Fruit fly (Drosophila melanogaster) whole organism: ENCODE measurements around the gene CG31636.

Source experiments
- CG8478 ChIP-seq: fragments of >200 bp; optimal IDR thresholded peaks from 2 replicates; lab custom pipeline; 2018; ENCODE audit warnings: inconsistent platforms
- Dll ChIP-seq: fragments of >200 bp; optimal IDR thresholded peaks from 2 replicates; lab custom pipeline; 2017
- EcR ChIP-seq, 2 experiments: fragments of >200 bp; optimal IDR thresholded peaks; 2 replicates each; lab custom pipeline; 2017; ENCODE audit warnings: missing biosample characterization in 2 of 2, missing genetic modification characterization in 2 of 2, missing genetic modification reagents in 2 of 2
- pan ChIP-seq: fragments of >200 bp; optimal IDR thresholded peaks from 2 replicates; lab custom pipeline; 2017
- psq ChIP-seq: fragments of >200 bp; optimal IDR thresholded peaks from 2 replicates; lab custom pipeline; 2017
- usp ChIP-seq: fragments of >200 bp; optimal IDR thresholded peaks from 2 replicates; lab custom pipeline; 2017; ENCODE audit warnings: missing biosample characterization, missing genetic modification characterization, mixed read lengths

The CG31636 gene

dm6 chr2L:6682909-6683308, 25.0 kb upstream of the CG31636 start:
- TF ChIP-seq usp (GFP tag; lab: Kevin White, UChicago) (no peak), CG8478 (no peak), psq (lab: Kevin White, UChicago) (no peak), EcR (GFP tag; optimal IDR thresholded peaks at IDR 0.05; lab: Kevin White, UChicago) (no peak), Dll (lab: Kevin White, UChicago) (no peak), pan (lab: Kevin White, UChicago) (no peak)

dm6 chr2L:6677453-6677852, 19.5 kb upstream of the CG31636 start, which contains the start of gene Nse1:
Gene Nse1 (minus strand): TSS chr2L:6677625.
- no peak for TF ChIP-seq psq (lab: Kevin White, UChicago)

dm6 chr2L:6676535-6676934, 18.6 kb upstream of the CG31636 start, which contains the start of gene cort:
Gene cort (minus strand): TSS chr2L:6676635.
- TF ChIP-seq pan (lab: Kevin White, UChicago) (no peak), usp (GFP tag; lab: Kevin White, UChicago) (no peak), psq (lab: Kevin White, UChicago) (no peak), EcR (GFP tag; optimal IDR thresholded peaks at IDR 0.05; lab: Kevin White, UChicago) (no peak), Dll (lab: Kevin White, UChicago) (no peak), CG8478 (no peak)

dm6 chr2L:6673211-6674012, 15.5 kb upstream of the CG31636 start, which contains the start of gene Spn27A:
Gene Spn27A (minus strand): TSS chr2L:6673347.
- TF ChIP-seq pan (lab: Kevin White, UChicago) (no peak), usp (GFP tag; lab: Kevin White, UChicago) (no peak), Dll (lab: Kevin White, UChicago) (no peak), EcR (GFP tag; optimal IDR thresholded peaks at IDR 0.05; lab: Kevin White, UChicago) (no peak), psq (lab: Kevin White, UChicago) (no peak), CG8478 (no peak)

dm6 chr2L:6671409-6671808, 13.5 kb upstream of the CG31636 start:
- TF ChIP-seq pan (lab: Kevin White, UChicago), result no peak
- no peak for TF ChIP-seq Dll (lab: Kevin White, UChicago)
- no peak for TF ChIP-seq psq (lab: Kevin White, UChicago)

dm6 chr2L:6667719-6668325, 9.9 kb upstream of the CG31636 start, which contains the start of gene Galt:
Gene Galt (minus strand): TSS chr2L:6668033.
- TF ChIP-seq pan (lab: Kevin White, UChicago), result no peak

- TF ChIP-seq psq (lab: Kevin White, UChicago) (no peak), CG8478 (no peak), usp (GFP tag; lab: Kevin White, UChicago) (no peak)
Measured at dm6 chr2L:6663562-6664051, 5.7 kb upstream of the CG31636 start, which contains the start of the genes CG13771, CG34310 and cup. Gene CG13771 (minus strand): TSS chr2L:6663612. Gene CG34310 (plus strand): TSS chr2L:6663664. Gene cup (plus strand): TSS chr2L:6663664.

- TF ChIP-seq EcR (GFP tag; optimal IDR thresholded peaks at IDR 0.05; lab: Kevin White, UChicago) (no peak), Dll (lab: Kevin White, UChicago) (no peak), CG8478 (no peak), psq (lab: Kevin White, UChicago) (no peak), usp (GFP tag; lab: Kevin White, UChicago) (no peak), pan (lab: Kevin White, UChicago) (no peak)
Measured at dm6 chr2L:6656264-6656676, 1.7 kb downstream of the CG31636 start, which contains the start of gene CG31633. Gene CG31633 (minus strand): TSS chr2L:6656321.

dm6 chr2L:6649085-6649754, 8.7 kb downstream of the CG31636 start, which contains the start of the genes CG31635 and Tango1:
Gene CG31635 (minus strand): TSS chr2L:6649114.
Gene Tango1 (plus strand): TSS chr2L:6649388.
- TF ChIP-seq usp (GFP tag; lab: Kevin White, UChicago) (no peak), pan (lab: Kevin White, UChicago) (no peak), EcR (GFP tag; optimal IDR thresholded peaks at IDR 0.05; lab: Kevin White, UChicago) (no peak), CG8478 (no peak), psq (lab: Kevin White, UChicago) (no peak), Dll (lab: Kevin White, UChicago) (no peak)

- TF ChIP-seq pan (lab: Kevin White, UChicago) (no peak), CG8478 (no peak), psq (lab: Kevin White, UChicago) (no peak)
Measured at dm6 chr2L:6648163-6648628, 9.8 kb downstream of the CG31636 start.

dm6 chr2L:6647103-6647711, 10.7 kb downstream of the CG31636 start:
- TF ChIP-seq EcR (GFP tag; optimal IDR thresholded peaks at IDR 0.05; lab: Kevin White, UChicago) (no peak), CG8478 (no peak), Dll (lab: Kevin White, UChicago) (no peak), usp (GFP tag; lab: Kevin White, UChicago) (no peak)
